Worm (Caenorhabditis elegans) whole organism, L3 larva: Measurements from ENCODE around the gene nhr-46.

Source experiments
- R02D3.7 ChIP-seq: fragments of 150-350 bp; optimal IDR thresholded peaks from 2 replicates; lab custom pipeline; 2014; ENCODE audit warnings: missing biosample characterization, missing genetic modification characterization
- ZK546.5 ChIP-seq: sonication (generic microtip); optimal IDR thresholded peaks from 2 replicates; lab custom pipeline; 2017; ENCODE audit warnings: missing biosample characterization, missing genetic modification characterization
- aly-2 ChIP-seq: fragments of 150-350 bp; optimal IDR thresholded peaks from 2 replicates; lab custom pipeline; 2014; ENCODE audit warnings: missing biosample characterization, missing genetic modification characterization
- ama-1 ChIP-seq: fragments of 150-350 bp; optimal IDR thresholded peaks from 2 replicates; lab custom pipeline; 2018
- ceh-16 ChIP-seq: sonication (generic microtip); optimal IDR thresholded peaks from 2 replicates; lab custom pipeline; 2017; ENCODE audit warnings: missing biosample characterization, missing genetic modification characterization
- ceh-28 ChIP-seq: fragments of 150-350 bp; optimal IDR thresholded peaks from 2 replicates; lab custom pipeline; 2014; ENCODE audit warnings: missing biosample characterization, missing genetic modification reagents, missing genetic modification characterization
- ceh-82 ChIP-seq: fragments of 150-350 bp; optimal IDR thresholded peaks from 2 replicates; lab custom pipeline; 2014; ENCODE audit warnings: missing biosample characterization, missing genetic modification characterization
- ceh-9 ChIP-seq: sonication (generic microtip); optimal IDR thresholded peaks from 2 replicates; lab custom pipeline; 2018; ENCODE audit warnings: missing biosample characterization, missing genetic modification characterization
- daf-12 ChIP-seq: fragments of 150-350 bp; optimal IDR thresholded peaks from 2 replicates; lab custom pipeline; 2014; ENCODE audit warnings: missing biosample characterization, missing genetic modification reagents, missing genetic modification characterization
- egl-27 ChIP-seq: sonication (generic microtip); optimal IDR thresholded peaks from 4 replicates; lab custom pipeline; 2017; ENCODE audit warnings: missing biosample characterization, missing genetic modification reagents, missing genetic modification characterization
- egl-5 ChIP-seq: fragments of 150-350 bp; optimal IDR thresholded peaks from 2 replicates; lab custom pipeline; 2017; ENCODE audit warnings: missing biosample characterization, missing genetic modification reagents, missing genetic modification characterization, inconsistent platforms
- elt-1 ChIP-seq: fragments of 150-350 bp; optimal IDR thresholded peaks from 2 replicates; lab custom pipeline; 2014; ENCODE audit warnings: missing biosample characterization, missing genetic modification characterization
- elt-3 ChIP-seq, 3 experiments: fragments of 150-350 bp in 1 of 3; sonication (generic microtip) in 2 of 3; optimal IDR thresholded peaks; 2 replicates in 2 of 3; 4 replicates in 1 of 3; lab custom pipeline; 2014 to 2017; ENCODE audit warnings: missing biosample characterization in 3 of 3, missing genetic modification characterization in 3 of 3
- eor-1 ChIP-seq, 2 experiments: fragments of 150-350 bp; optimal IDR thresholded peaks; 2 replicates each; lab custom pipeline; 2014 to 2018; ENCODE audit warnings: missing biosample characterization in 2 of 2, missing genetic modification characterization in 2 of 2
- fkh-10 ChIP-seq: sonication (generic microtip); optimal IDR thresholded peaks from 2 replicates; lab custom pipeline; 2017; ENCODE audit warnings: missing biosample characterization, missing genetic modification reagents, missing genetic modification characterization
- fkh-2 ChIP-seq: fragments of 150-350 bp; optimal IDR thresholded peaks from 2 replicates; lab custom pipeline; 2014; ENCODE audit warnings: missing biosample characterization, missing genetic modification reagents, missing genetic modification characterization
- fos-1 ChIP-seq: fragments of 150-350 bp; optimal IDR thresholded peaks from 2 replicates; lab custom pipeline; 2014; ENCODE audit warnings: missing biosample characterization, missing genetic modification characterization
- hmg-11 ChIP-seq: sonication (generic microtip); optimal IDR thresholded peaks from 2 replicates; lab custom pipeline; 2016; ENCODE audit warnings: missing genetic modification characterization, missing compliant biosample characterization
- jun-1 ChIP-seq: fragments of 150-350 bp; optimal IDR thresholded peaks from 2 replicates; lab custom pipeline; 2014; ENCODE audit warnings: missing biosample characterization, missing genetic modification reagents, missing genetic modification characterization
- lin-15B ChIP-seq: fragments of 150-350 bp; optimal IDR thresholded peaks from 2 replicates; lab custom pipeline; 2014; ENCODE audit warnings: missing biosample characterization, missing genetic modification characterization
- lin-39 ChIP-seq: fragments of 150-350 bp; optimal IDR thresholded peaks from 2 replicates; lab custom pipeline; 2018; ENCODE audit warnings: missing biosample characterization, missing genetic modification reagents, missing genetic modification characterization
- lsy-12 ChIP-seq: sonication (generic microtip); optimal IDR thresholded peaks from 2 replicates; lab custom pipeline; 2016; ENCODE audit warnings: mild to moderate bottlenecking, missing genetic modification characterization, missing compliant biosample characterization
- mdl-1 ChIP-seq: fragments of 150-350 bp; optimal IDR thresholded peaks from 2 replicates; lab custom pipeline; 2014; ENCODE audit warnings: missing biosample characterization, missing genetic modification characterization
- mml-1 ChIP-seq: fragments of 150-350 bp; sonication (generic microtip); optimal IDR thresholded peaks from 3 replicates; lab custom pipeline; 2014; ENCODE audit warnings: missing biosample characterization, missing genetic modification characterization
- nfya-1 ChIP-seq: sonication (generic microtip); optimal IDR thresholded peaks from 2 replicates; lab custom pipeline; 2017; ENCODE audit warnings: missing genetic modification characterization, mild to moderate bottlenecking, missing compliant biosample characterization, antibody characterized with exemption, moderate library complexity; ENCODE audit not compliant: insufficient read depth
- nhr-11 ChIP-seq: fragments of 150-350 bp; optimal IDR thresholded peaks from 2 replicates; lab custom pipeline; 2014; ENCODE audit warnings: missing biosample characterization, missing genetic modification characterization
- nhr-12 ChIP-seq: fragments of 150-350 bp; optimal IDR thresholded peaks from 2 replicates; lab custom pipeline; 2014; ENCODE audit warnings: missing biosample characterization, missing genetic modification characterization
- nhr-23 ChIP-seq: fragments of 150-350 bp; optimal IDR thresholded peaks from 2 replicates; lab custom pipeline; 2014; ENCODE audit warnings: missing biosample characterization, missing genetic modification reagents, missing genetic modification characterization
- nhr-237 ChIP-seq: fragments of 150-350 bp; optimal IDR thresholded peaks from 2 replicates; lab custom pipeline; 2014; ENCODE audit warnings: missing biosample characterization, missing genetic modification characterization
- nhr-25 ChIP-seq: sonication (generic microtip); optimal IDR thresholded peaks from 2 replicates; lab custom pipeline; 2017; ENCODE audit warnings: missing biosample characterization, missing genetic modification characterization
- nhr-28 ChIP-seq: fragments of 150-350 bp; optimal IDR thresholded peaks from 2 replicates; lab custom pipeline; 2014; ENCODE audit warnings: missing biosample characterization, missing genetic modification characterization
- nhr-43 ChIP-seq: sonication (generic microtip); optimal IDR thresholded peaks from 2 replicates; lab custom pipeline; 2016; ENCODE audit warnings: mild to moderate bottlenecking, missing genetic modification characterization, missing compliant biosample characterization; ENCODE audit not compliant: poor library complexity, severe bottlenecking
- nhr-76 ChIP-seq: fragments of 150-350 bp; sonication (generic microtip); optimal IDR thresholded peaks from 5 replicates; lab custom pipeline; 2014; ENCODE audit warnings: missing biosample characterization, missing genetic modification characterization
- nhr-77 ChIP-seq: fragments of 150-350 bp; optimal IDR thresholded peaks from 2 replicates; lab custom pipeline; 2014; ENCODE audit warnings: missing biosample characterization, missing genetic modification characterization
- pha-4 ChIP-seq: fragments of 150-350 bp; optimal IDR thresholded peaks from 2 replicates; lab custom pipeline; 2014; ENCODE audit warnings: missing biosample characterization, missing genetic modification reagents, missing genetic modification characterization
- pqm-1 ChIP-seq: fragments of 150-350 bp; optimal IDR thresholded peaks from 2 replicates; lab custom pipeline; 2017; ENCODE audit warnings: missing biosample characterization, missing genetic modification characterization, inconsistent platforms
- sea-2 ChIP-seq: fragments of 150-350 bp; sonication (generic microtip); optimal IDR thresholded peaks from 4 replicates; lab custom pipeline; 2014; ENCODE audit warnings: missing biosample characterization, missing genetic modification reagents, missing genetic modification characterization
- skn-1 ChIP-seq: fragments of 150-350 bp; optimal IDR thresholded peaks from 2 replicates; lab custom pipeline; 2014; ENCODE audit warnings: missing biosample characterization, missing genetic modification characterization
- snpc-4 ChIP-seq: fragments of 150-350 bp; optimal IDR thresholded peaks from 2 replicates; lab custom pipeline; 2014; ENCODE audit warnings: missing biosample characterization, missing genetic modification characterization
- tbx-2 ChIP-seq: sonication (generic microtip); optimal IDR thresholded peaks from 2 replicates; lab custom pipeline; 2016; ENCODE audit warnings: mild to moderate bottlenecking, missing genetic modification characterization, missing compliant biosample characterization
- unc-39 ChIP-seq: sonication (generic microtip); optimal IDR thresholded peaks from 4 replicates; lab custom pipeline; 2017; ENCODE audit warnings: missing biosample characterization, missing genetic modification characterization
- unc-62 ChIP-seq: fragments of 150-350 bp; sonication (generic microtip); optimal IDR thresholded peaks from 4 replicates; lab custom pipeline; 2014; ENCODE audit warnings: missing biosample characterization, missing genetic modification reagents, missing genetic modification characterization
- zag-1 ChIP-seq: fragments of 150-350 bp; optimal IDR thresholded peaks from 2 replicates; lab custom pipeline; 2014; ENCODE audit warnings: missing biosample characterization, missing genetic modification characterization
- ztf-11 ChIP-seq: fragments of 150-350 bp; optimal IDR thresholded peaks from 2 replicates; lab custom pipeline; 2014; ENCODE audit warnings: missing biosample characterization, missing genetic modification characterization
- ztf-4 ChIP-seq: fragments of 150-350 bp; optimal IDR thresholded peaks from 2 replicates; lab custom pipeline; 2014; ENCODE audit warnings: missing biosample characterization, missing genetic modification characterization

Gene nhr-46

DNA sequence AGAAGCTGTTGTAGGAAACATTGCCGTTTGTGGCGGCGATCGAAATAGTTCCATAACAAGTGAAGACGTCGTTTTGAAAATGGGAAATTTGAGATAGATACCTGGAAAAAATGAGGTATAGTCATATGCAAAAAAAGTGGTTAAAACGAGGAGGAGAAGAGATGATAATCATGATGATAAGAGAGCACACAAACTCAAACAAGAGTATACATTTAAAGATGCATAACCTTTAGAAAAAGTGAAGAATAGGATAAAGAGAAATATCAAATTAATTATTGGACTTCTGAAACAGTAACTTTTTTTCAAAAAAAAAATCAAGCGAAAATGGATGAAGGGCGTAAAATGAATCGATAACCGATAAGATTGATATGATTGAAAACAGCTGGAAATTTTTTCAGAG, at the start of gene nhr-46:
TSS of gene nhr-46 (minus strand) at position 101 of the 400 bp plus-strand sequence.
- TF ChIP-seq pha-4 (tag; lab: Kevin White, UChicago) (no peak), ceh-16 (no peak), elt-1 (no peak), elt-3 (tag; optimal IDR thresholded peaks at IDR 0.05; lab: Kevin White, UChicago) (no peak), ztf-11 (tag; lab: Kevin White, UChicago) (no peak), fkh-10 (GFP tag; lab: Kevin White, UChicago) (no peak), nhr-25 (tag; lab: Kevin White, UChicago) (no peak), ceh-82 (tag; lab: Kevin White, UChicago) (no peak), ama-1 (no peak), ceh-9 (tag; lab: Kevin White, UChicago) (no peak), snpc-4 (tag; lab: Kevin White, UChicago) (no peak), pqm-1 (tag; lab: Kevin White, UChicago) (no peak), nhr-77 (tag; lab: Kevin White, UChicago) (no peak), unc-39 (tag; lab: Kevin White, UChicago) (no peak), eor-1 (tag; optimal IDR thresholded peaks at IDR 0.05; lab: Kevin White, UChicago) (no peak), unc-62 (GFP tag; lab: Kevin White, UChicago) (no peak), lsy-12 (tag; lab: Kevin White, UChicago) (no peak), tbx-2 (tag; lab: Kevin White, UChicago) (no peak), daf-12 (tag; lab: Kevin White, UChicago) (no peak), fos-1 (tag; lab: Kevin White, UChicago) (no peak)

DNA sequence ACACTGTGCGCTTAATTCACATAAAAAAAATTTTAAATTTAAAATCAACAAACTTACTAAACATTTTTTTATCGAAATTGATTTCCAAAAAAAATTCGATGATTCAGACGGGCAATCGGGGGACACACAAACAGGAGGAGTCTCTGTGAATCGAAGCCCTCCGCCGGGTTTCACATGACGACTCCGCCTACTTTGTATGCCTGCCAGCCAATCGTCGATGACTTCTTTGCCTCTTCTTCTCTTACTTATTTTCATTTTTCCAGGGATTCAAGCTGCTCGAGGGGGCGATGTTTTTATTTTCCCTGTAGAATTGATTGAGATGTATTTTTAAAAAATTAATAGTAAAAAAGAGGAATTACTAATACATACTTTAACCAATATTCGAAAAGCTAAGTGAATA, 49.2 kb upstream of the nhr-46 start, which contains the start of gene lntl-1:
TSS of gene lntl-1 (minus strand) at position 185 of the 400 bp plus-strand sequence.
- TF ChIP-seq hmg-11 (tag; lab: Kevin White, UChicago): peak; percentile 25
- TF ChIP-seq mml-1: no peak
- TF ChIP-seq nfya-1: peak; percentile 96
- no peak for TF ChIP-seq nhr-11 (tag; lab: Kevin White, UChicago)
- TF ChIP-seq mdl-1 (tag; lab: Kevin White, UChicago): no peak
- TF ChIP-seq, all 47 proteins: peak for 2

ce11 chrIV:5806348-5806747, 48.7 kb upstream of the nhr-46 start:
- TF ChIP-seq zag-1 (tag; lab: Kevin White, UChicago) (no peak), pha-4 (tag; lab: Kevin White, UChicago) (peak; percentile 20)

DNA sequence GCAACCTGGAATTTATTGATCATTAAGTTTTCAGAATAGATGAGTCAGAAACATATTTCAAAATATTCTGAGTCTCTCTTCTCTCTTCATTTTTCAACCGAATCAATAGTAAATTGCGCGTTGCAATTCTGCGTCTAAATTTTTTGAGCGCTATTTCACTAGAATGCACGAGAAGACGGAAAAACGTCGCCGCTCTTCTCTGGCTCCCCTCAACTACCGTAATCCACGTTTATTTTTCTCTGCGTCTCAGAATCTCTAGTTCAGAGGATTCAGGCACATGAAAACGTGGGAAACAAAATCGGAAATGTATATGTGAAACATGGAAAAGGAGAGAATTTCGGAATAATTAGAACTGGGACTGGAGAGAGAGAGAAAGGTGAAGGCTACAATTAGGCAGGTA, 47.8 kb upstream of the nhr-46 start:
- TF ChIP-seq nhr-25 (tag; lab: Kevin White, UChicago) (no peak), ceh-82 (tag; lab: Kevin White, UChicago) (no peak), elt-1 (no peak), eor-1 (tag; optimal IDR thresholded peaks at IDR 0.05; lab: Kevin White, UChicago) (no peak), nhr-237 (tag; lab: Kevin White, UChicago) (no peak), tbx-2 (tag; lab: Kevin White, UChicago) (no peak), ceh-16 (no peak), jun-1 (tag; lab: Kevin White, UChicago) (peak; percentile 57), mml-1 (no peak), nhr-76 (no peak), nhr-23 (no peak), nhr-28 (tag; lab: Kevin White, UChicago) (no peak), nhr-43 (tag; lab: Kevin White, UChicago) (no peak), pha-4 (tag; lab: Kevin White, UChicago) (peak; percentile 30), mdl-1 (tag; lab: Kevin White, UChicago) (no peak), ztf-11 (tag; lab: Kevin White, UChicago) (no peak), nhr-12 (tag; lab: Kevin White, UChicago) (no peak), sea-2 (GFP tag; lab: Kevin White, UChicago) (no peak), lsy-12 (tag; lab: Kevin White, UChicago) (peak; percentile 63), nhr-77 (tag; lab: Kevin White, UChicago) (no peak), lin-39 (tag; lab: Kevin White, UChicago) (peak; percentile 63), ama-1 (no peak), lin-15B (tag; lab: Kevin White, UChicago) (peak; percentile 18), daf-12 (tag; lab: Kevin White, UChicago) (no peak), ztf-4 (tag; lab: Kevin White, UChicago) (no peak), ZK546.5 (tag; lab: Kevin White, UChicago) (no peak), aly-2 (no peak), ceh-9 (tag; lab: Kevin White, UChicago) (no peak), nhr-11 (tag; lab: Kevin White, UChicago) (no peak), snpc-4 (tag; lab: Kevin White, UChicago) (no peak), fkh-2 (tag; lab: Kevin White, UChicago) (no peak), fkh-10 (GFP tag; lab: Kevin White, UChicago) (peak; percentile 42), egl-27 (tag; lab: Kevin White, UChicago) (no peak), elt-3 (tag; optimal IDR thresholded peaks at IDR 0.05; lab: Kevin White, UChicago) (no peak), unc-39 (tag; lab: Kevin White, UChicago) (no peak), fos-1 (tag; lab: Kevin White, UChicago) (no peak), R02D3.7 (no peak), egl-5 (tag; lab: Kevin White, UChicago) (no peak), nfya-1 (peak; percentile 95), ceh-28 (peak; percentile 32), skn-1 (tag; lab: Kevin White, UChicago) (no peak)
